Fruit fly (Drosophila melanogaster) whole organism, embryonic: ENCODE measurements around the gene CG2256.

ENCODE experiments used
- Adf1 ChIP-seq: fragments of 200-800 bp; sonication (Bioruptor generic); IDR thresholded peaks from 2 replicates; pipeline ENCODE4 v1.3.6; 2022; ENCODE audit warnings: missing biosample characterization, missing genetic modification characterization
- Antp ChIP-seq: fragments of 200-800 bp; sonication (Bioruptor generic); optimal IDR thresholded peaks from 3 replicates; lab custom pipeline; 2016; ENCODE audit warnings: missing biosample characterization, missing genetic modification characterization
- Asciz ChIP-seq: fragments of 200-800 bp; sonication (Bioruptor generic); optimal IDR thresholded peaks from 2 replicates; lab custom pipeline; 2017; ENCODE audit warnings: missing biosample characterization, mild to moderate bottlenecking, missing genetic modification characterization, missing genetic modification reagents
- B-H2 ChIP-seq: fragments of 200-800 bp; sonication (Bioruptor generic); optimal IDR thresholded peaks from 2 replicates; lab custom pipeline; 2018; ENCODE audit warnings: missing biosample characterization, mild to moderate bottlenecking, missing genetic modification characterization
- Bdp1 ChIP-seq: fragments of 200-800 bp; sonication (Bioruptor generic); optimal IDR thresholded peaks from 3 replicates; lab custom pipeline; 2016; ENCODE audit warnings: missing biosample characterization, missing genetic modification characterization
- C15 ChIP-seq: fragments of 200-800 bp; sonication (Bioruptor generic); IDR thresholded peaks from 3 replicates; pipeline ENCODE4 v1.3.6; 2022; ENCODE audit warnings: missing biosample characterization, missing genetic modification characterization
- CG1024 ChIP-seq: fragments of 200-800 bp; sonication (Bioruptor generic); IDR thresholded peaks from 2 replicates; pipeline ENCODE4 v1.3.6; 2022; ENCODE audit warnings: missing biosample characterization, missing genetic modification characterization
- CG10321 ChIP-seq: fragments of 200-800 bp; sonication (Bioruptor generic); IDR thresholded peaks from 2 replicates; pipeline ENCODE4 v1.3.6; 2022; ENCODE audit warnings: missing biosample characterization, missing genetic modification characterization
- CG10431 ChIP-seq: fragments of 200-800 bp; sonication (Bioruptor generic); optimal IDR thresholded peaks from 3 replicates; lab custom pipeline; 2018; ENCODE audit warnings: missing biosample characterization, mild to moderate bottlenecking, missing genetic modification characterization
- CG10979 ChIP-seq: fragments of 200-800 bp; sonication (Bioruptor generic); optimal IDR thresholded peaks from 2 replicates; lab custom pipeline; 2018; ENCODE audit warnings: missing biosample characterization, mild to moderate bottlenecking, missing genetic modification characterization, moderate library complexity
- CG11085 ChIP-seq: fragments of 200-800 bp; sonication (Bioruptor generic); IDR thresholded peaks from 2 replicates; pipeline ENCODE4 v1.3.6; 2022; ENCODE audit warnings: missing biosample characterization, missing genetic modification characterization
- CG11560 ChIP-seq: fragments of 200-800 bp; sonication (Bioruptor generic); IDR thresholded peaks from 3 replicates; pipeline ENCODE4 v1.3.6; 2022; ENCODE audit warnings: missing biosample characterization, missing genetic modification characterization
- CG16815 ChIP-seq: fragments of 200-800 bp; sonication (Bioruptor generic); optimal IDR thresholded peaks from 3 replicates; lab custom pipeline; 2017; ENCODE audit warnings: missing biosample characterization, mild to moderate bottlenecking, missing genetic modification characterization
- CG17186 ChIP-seq: fragments of 200-800 bp; sonication (Bioruptor generic); optimal IDR thresholded peaks from 3 replicates; lab custom pipeline; 2017; ENCODE audit warnings: missing biosample characterization, missing genetic modification reagents, missing genetic modification characterization
- CG18476 ChIP-seq: fragments of 200-800 bp; sonication (Bioruptor generic); optimal IDR thresholded peaks from 2 replicates; lab custom pipeline; 2016; ENCODE audit warnings: missing biosample characterization, mild to moderate bottlenecking, missing genetic modification characterization
- CG4424 ChIP-seq: fragments of 200-800 bp; sonication (Bioruptor generic); optimal IDR thresholded peaks from 3 replicates; lab custom pipeline; 2016; ENCODE audit warnings: missing biosample characterization, missing genetic modification characterization
- CG4707 ChIP-seq: fragments of 200-800 bp; sonication (Bioruptor generic); optimal IDR thresholded peaks from 2 replicates; lab custom pipeline; 2018; ENCODE audit warnings: missing biosample characterization, mild to moderate bottlenecking, missing genetic modification characterization, moderate library complexity
- CG6683 ChIP-seq: fragments of 200-800 bp; sonication (Bioruptor generic); optimal IDR thresholded peaks from 2 replicates; lab custom pipeline; 2017; ENCODE audit warnings: missing biosample characterization, mild to moderate bottlenecking, missing genetic modification characterization, missing genetic modification reagents
- CG7786 ChIP-seq: fragments of 200-800 bp; sonication (Bioruptor generic); optimal IDR thresholded peaks from 2 replicates; lab custom pipeline; 2016; ENCODE audit warnings: missing biosample characterization, missing genetic modification characterization
- CG8359 ChIP-seq: fragments of 200-800 bp; sonication (Bioruptor generic); optimal IDR thresholded peaks from 2 replicates; lab custom pipeline; 2017; ENCODE audit warnings: missing biosample characterization, mild to moderate bottlenecking, missing genetic modification characterization, borderline replicate concordance
- Camta ChIP-seq: fragments of 200-800 bp; sonication (Bioruptor generic); optimal IDR thresholded peaks from 2 replicates; lab custom pipeline; 2016; ENCODE audit warnings: missing biosample characterization, missing genetic modification characterization
- Dad ChIP-seq: fragments of 200-800 bp; sonication (Bioruptor generic); optimal IDR thresholded peaks from 3 replicates; lab custom pipeline; 2016; ENCODE audit warnings: missing biosample characterization, missing genetic modification characterization
- Dek ChIP-seq: fragments of 200-800 bp; sonication (Bioruptor generic); optimal IDR thresholded peaks from 3 replicates; lab custom pipeline; 2019; ENCODE audit warnings: missing biosample characterization, mild to moderate bottlenecking, missing genetic modification characterization, moderate library complexity
- Dp ChIP-seq: fragments of 200-800 bp; sonication (Bioruptor generic); optimal IDR thresholded peaks from 2 replicates; lab custom pipeline; 2018; ENCODE audit warnings: missing biosample characterization, mild to moderate bottlenecking, missing genetic modification characterization, moderate library complexity
- HLH3B ChIP-seq: fragments of 200-800 bp; sonication (Bioruptor generic); IDR thresholded peaks from 2 replicates; pipeline ENCODE4 v1.3.6; 2022; ENCODE audit warnings: missing biosample characterization, missing genetic modification characterization
- MESR4 ChIP-seq: fragments of 200-800 bp; sonication (Bioruptor generic); optimal IDR thresholded peaks from 2 replicates; lab custom pipeline; 2018; ENCODE audit warnings: missing biosample characterization, mild to moderate bottlenecking, missing genetic modification characterization, moderate library complexity
- Meics ChIP-seq: fragments of 200-800 bp; sonication (Bioruptor generic); optimal IDR thresholded peaks from 2 replicates; lab custom pipeline; 2017; ENCODE audit warnings: missing biosample characterization, mild to moderate bottlenecking, missing genetic modification characterization
- NC2β ChIP-seq: fragments of 200-800 bp; sonication (Bioruptor generic); optimal IDR thresholded peaks from 2 replicates; lab custom pipeline; 2016; ENCODE audit warnings: missing biosample characterization, missing genetic modification characterization
- Sin3A ChIP-seq: fragments of >200 bp; optimal IDR thresholded peaks from 2 replicates; lab custom pipeline; 2018
- abd-A ChIP-seq: fragments of 200-800 bp; sonication (Bioruptor generic); optimal IDR thresholded peaks from 3 replicates; lab custom pipeline; 2019; ENCODE audit warnings: missing biosample characterization, mild to moderate bottlenecking, missing genetic modification characterization, moderate library complexity
- ara ChIP-seq: fragments of 200-800 bp; sonication (Bioruptor generic); IDR thresholded peaks from 2 replicates; pipeline ENCODE4 v1.3.6; 2022; ENCODE audit warnings: missing biosample characterization, missing genetic modification characterization
- croc ChIP-seq: fragments of 200-800 bp; sonication (Bioruptor generic); conservative IDR thresholded peaks from 3 replicates; pipeline ENCODE4 v1.3.6; 2022; ENCODE audit warnings: missing biosample characterization, missing genetic modification characterization
- dan ChIP-seq: fragments of 200-800 bp; sonication (Bioruptor generic); IDR thresholded peaks from 2 replicates; pipeline ENCODE4 v1.3.6; 2022; ENCODE audit warnings: missing biosample characterization, missing genetic modification characterization
- gro ChIP-seq: fragments of 200-800 bp; sonication (Bioruptor generic); optimal IDR thresholded peaks from 2 replicates; lab custom pipeline; 2016; ENCODE audit warnings: missing biosample characterization, missing genetic modification characterization
- gsb ChIP-seq: fragments of 200-800 bp; sonication (Bioruptor generic); IDR thresholded peaks from 2 replicates; pipeline ENCODE4 v1.3.6; 2022; ENCODE audit warnings: missing biosample characterization, missing genetic modification characterization
- hkb ChIP-seq, 2 experiments: fragments of 200-800 bp in 1 of 2; fragments of >200 bp in 1 of 2; sonication (Bioruptor generic) in 1 of 2; IDR thresholded peaks in 1 of 2; optimal IDR thresholded peaks in 1 of 2; 2 replicates each; pipeline versions ENCODE4 v1.3.6 to Lab custom; 2017 to 2022; ENCODE audit warnings: missing biosample characterization in 1 of 2, missing genetic modification characterization in 1 of 2
- hth ChIP-seq: fragments of >200 bp; optimal IDR thresholded peaks from 2 replicates; lab custom pipeline; 2017; ENCODE audit warnings: inconsistent platforms
- lola ChIP-seq, 3 experiments: fragments of >200 bp in 2 of 3; fragments of 200-800 bp in 1 of 3; sonication (Bioruptor generic) in 1 of 3; optimal IDR thresholded peaks; 2 replicates each; lab custom pipeline; 2017 to 2019; ENCODE audit warnings: missing biosample characterization in 3 of 3, missing genetic modification characterization in 3 of 3, mild to moderate bottlenecking in 1 of 3, moderate library complexity in 1 of 3
- oc ChIP-seq: fragments of 200-800 bp; sonication (Bioruptor generic); optimal IDR thresholded peaks from 2 replicates; lab custom pipeline; 2018; ENCODE audit warnings: missing biosample characterization, mild to moderate bottlenecking, missing genetic modification characterization, moderate library complexity
- odd ChIP-seq: fragments of 200-800 bp; sonication (Bioruptor generic); optimal IDR thresholded peaks from 2 replicates; lab custom pipeline; 2017; ENCODE audit warnings: missing biosample characterization, mild to moderate bottlenecking, missing genetic modification characterization
- pum ChIP-seq: fragments of 200-800 bp; sonication (Bioruptor generic); optimal IDR thresholded peaks from 2 replicates; lab custom pipeline; 2016; ENCODE audit warnings: missing biosample characterization, missing genetic modification characterization
- sc ChIP-seq, 3 experiments: fragments of >200 bp in 2 of 3; fragments of 200-800 bp in 1 of 3; sonication (Bioruptor generic) in 1 of 3; optimal IDR thresholded peaks; 2 replicates in 2 of 3; 3 replicates in 1 of 3; lab custom pipeline; 2017; ENCODE audit warnings: mild to moderate bottlenecking in 1 of 3, missing biosample characterization in 1 of 3, missing genetic modification characterization in 1 of 3, missing genetic modification reagents in 1 of 3
- sens ChIP-seq: fragments of 200-800 bp; sonication (Bioruptor generic); peaks from one replicate; lab custom pipeline; 2016; ENCODE audit warnings: missing biosample characterization, missing genetic modification characterization
- sim ChIP-seq: fragments of 200-800 bp; sonication (Bioruptor generic); IDR thresholded peaks from 2 replicates; pipeline ENCODE4 v1.3.6; 2022; ENCODE audit warnings: missing biosample characterization, missing genetic modification characterization
- ssp ChIP-seq: fragments of 200-800 bp; sonication (Bioruptor generic); IDR thresholded peaks from 2 replicates; pipeline ENCODE4 v1.3.6; 2022; ENCODE audit warnings: missing biosample characterization, missing genetic modification characterization
- twi ChIP-seq: fragments of 200-800 bp; optimal IDR thresholded peaks from 2 replicates; lab custom pipeline; 2019; ENCODE audit warnings: missing biosample characterization, mild to moderate bottlenecking, missing genetic modification characterization, moderate library complexity
- unpg ChIP-seq: fragments of 200-800 bp; sonication (Bioruptor generic); optimal IDR thresholded peaks from 3 replicates; lab custom pipeline; 2018; ENCODE audit warnings: missing biosample characterization, mild to moderate bottlenecking, missing genetic modification characterization, moderate library complexity
- wdn ChIP-seq: fragments of 200-800 bp; sonication (Bioruptor generic); IDR thresholded peaks from 2 replicates; pipeline ENCODE4 v1.3.6; 2022; ENCODE audit warnings: missing biosample characterization, missing genetic modification characterization
- wor ChIP-seq: fragments of 200-800 bp; sonication (Bioruptor generic); IDR thresholded peaks from 2 replicates; pipeline ENCODE4 v1.3.6; 2022; ENCODE audit warnings: missing biosample characterization, missing genetic modification characterization

Gene CG2256

DNA sequence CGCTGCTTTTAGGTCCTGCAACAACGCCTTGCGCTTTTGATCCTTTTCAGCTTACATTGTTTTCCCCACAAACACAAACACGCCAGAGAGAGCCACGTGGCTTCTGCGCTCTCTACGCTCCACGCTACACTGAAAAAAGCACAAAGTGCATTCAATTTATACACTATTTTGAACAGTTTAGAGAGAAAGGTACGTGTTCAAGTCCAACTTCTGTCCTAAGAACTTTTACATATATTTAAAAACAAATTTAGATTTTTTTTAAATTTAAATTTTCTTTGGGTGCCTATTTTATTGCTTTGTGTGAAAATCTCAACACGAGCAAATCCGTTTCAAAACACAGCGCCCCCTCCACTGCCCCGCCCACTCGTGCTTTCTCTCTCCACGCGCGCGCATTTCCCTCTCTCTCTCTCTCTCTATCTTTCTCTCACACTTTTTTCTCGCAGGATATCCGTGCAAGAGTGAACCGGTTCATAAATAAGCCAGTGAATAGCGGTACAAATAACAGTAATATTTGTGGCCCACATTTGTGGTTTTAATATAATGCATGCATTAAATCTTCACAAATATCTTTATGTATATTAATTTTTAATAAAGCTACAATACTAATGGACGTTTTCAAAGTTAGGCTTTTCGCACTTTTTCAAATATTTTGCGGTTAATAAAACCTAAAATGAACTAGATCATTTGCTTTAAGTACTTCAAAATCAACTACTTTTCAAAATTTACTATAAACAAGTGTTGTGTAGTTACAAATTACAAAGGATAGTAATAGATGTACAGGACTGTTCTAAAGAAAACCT lies 13.2 kb upstream of the CG2256 start (continued):
- TF ChIP-seq C15 (GFP tag; lab: Robert Waterston, UW) (peak; percentile 69; the same call in 1 of the 3 replicates), lola (GFP tag; optimal IDR thresholded peaks at IDR 0.05; lab: Kevin White, UChicago) (peak in 1 of 3 experiments; percentile 64), CG10979 (tag; lab: Kevin White, UChicago) (peak; percentile 85), CG17186 (GFP tag; lab: Kevin White, UChicago) (peak; percentile 40), sim (GFP tag; lab: Robert Waterston, UW) (peak; percentile 68), B-H2 (GFP tag; lab: Kevin White, UChicago) (peak; percentile 31), sc (optimal IDR thresholded peaks at IDR 0.05; lab: Kevin White, UChicago) (no peak), sc (GFP tag; optimal IDR thresholded peaks at IDR 0.05; lab: Kevin White, UChicago) (peak; percentile 69), CG4707 (GFP tag; lab: Kevin White, UChicago) (no peak), CG7786 (GFP tag; lab: Kevin White, UChicago) (peak; percentile 42), Camta (GFP tag; lab: Kevin White, UChicago) (peak; percentile 47), Adf1 (peak; percentile 63), Antp (GFP tag; lab: Kevin White, UChicago) (peak; percentile 46), CG11085 (GFP tag; lab: Robert Waterston, UW) (peak; percentile 34; the same call in 1 of the 2 replicates), wdn (GFP tag; lab: Robert Waterston, UW) (peak; percentile 67), Dp (GFP tag; lab: Kevin White, UChicago) (no peak), sens (GFP tag; lab: Kevin White, UChicago) (peak; percentile 93), croc (GFP tag; lab: Robert Waterston, UW) (peak; percentile 66; the same call in 2 of the 3 replicates), CG10431 (GFP tag; lab: Kevin White, UChicago) (peak; percentile 59), ara (peak; percentile 82), twi (tag; lab: Kevin White, UChicago) (peak; percentile 32), CG11560 (peak; percentile 71), CG16815 (GFP tag; lab: Kevin White, UChicago) (peak; percentile 61), CG18476 (GFP tag; lab: Kevin White, UChicago) (peak; percentile 69), hth (lab: Kevin White, UChicago) (no peak), ssp (GFP tag; lab: Robert Waterston, UW) (peak; percentile 58), CG1024 (GFP tag; lab: Robert Waterston, UW) (peak; percentile 62), NC2β (peak; percentile 19), MESR4 (GFP tag; lab: Kevin White, UChicago) (peak; percentile 22), HLH3B (GFP tag; lab: Robert Waterston, UW) (peak; percentile 92), pum (GFP tag; lab: Kevin White, UChicago) (peak; percentile 30), oc (tag; lab: Kevin White, UChicago) (peak; percentile 85), unpg (GFP tag; lab: Kevin White, UChicago) (peak; percentile 88), Sin3A (lab: Kevin White, UChicago) (no peak), CG6683 (GFP tag; lab: Kevin White, UChicago) (peak; percentile 74), wor (peak; percentile 76), gsb (GFP tag; lab: Robert Waterston, UW) (peak; percentile 78), Meics (GFP tag; lab: Kevin White, UChicago) (peak; percentile 88), Dek (tag; lab: Kevin White, UChicago) (peak; percentile 86), CG8359 (GFP tag; lab: Kevin White, UChicago) (peak; percentile 17), gro (peak; percentile 46), dan (GFP tag; lab: Robert Waterston, UW) (no peak), Dad (GFP tag; lab: Kevin White, UChicago) (peak; percentile 33), abd-A (peak; percentile 61), hkb (optimal IDR thresholded peaks at IDR 0.05; lab: Kevin White, UChicago) (no peak), hkb (GFP tag; IDR thresholded peaks at IDR 0.05; lab: Robert Waterston, UW) (peak; percentile 94), Bdp1 (GFP tag; lab: Kevin White, UChicago) (peak; percentile 31), Asciz (GFP tag; lab: Kevin White, UChicago) (peak; percentile 81), CG10321 (GFP tag; lab: Robert Waterston, UW) (no peak), odd (GFP tag; lab: Kevin White, UChicago) (peak; percentile 66), CG4424 (GFP tag; lab: Kevin White, UChicago) (peak; percentile 81)
